Worm (Caenorhabditis elegans) whole organism, early embryonic: Measurements from ENCODE around the gene fipr-1.

Source experiments
- B0310.2 ChIP-seq: sonication (generic microtip); optimal IDR thresholded peaks from 2 replicates; lab custom pipeline; 2016; ENCODE audit warnings: mild to moderate bottlenecking, missing genetic modification characterization, missing compliant biosample characterization
- F13C5.2 ChIP-seq: sonication (generic microtip); optimal IDR thresholded peaks from 2 replicates; lab custom pipeline; 2017; ENCODE audit warnings: mild to moderate bottlenecking, missing genetic modification characterization, inconsistent platforms, missing compliant biosample characterization
- aly-1 ChIP-seq: sonication (generic microtip); optimal IDR thresholded peaks from 2 replicates; lab custom pipeline; 2016; ENCODE audit warnings: missing genetic modification characterization, missing compliant biosample characterization
- ama-1 ChIP-seq: fragments of 150-350 bp; optimal IDR thresholded peaks from 2 replicates; lab custom pipeline; 2014
- ceh-13 ChIP-seq: fragments of 200-800 bp; sonication (Bioruptor generic); optimal IDR thresholded peaks from 2 replicates; lab custom pipeline; 2018; ENCODE audit warnings: mild to moderate bottlenecking, missing genetic modification characterization, missing compliant biosample characterization
- ceh-36 ChIP-seq: sonication (generic microtip); optimal IDR thresholded peaks from 2 replicates; lab custom pipeline; 2016; ENCODE audit warnings: missing genetic modification characterization, inconsistent platforms, missing compliant biosample characterization
- ets-7 ChIP-seq: sonication (generic microtip); optimal IDR thresholded peaks from 2 replicates; lab custom pipeline; 2016; ENCODE audit warnings: missing genotype, missing genetic modification characterization, missing compliant biosample characterization
- flt-1 ChIP-seq: fragments of 200-800 bp; sonication (Bioruptor generic); IDR thresholded peaks from 2 replicates; pipeline ENCODE4 v1.3.6; 2022; ENCODE audit warnings: missing genetic modification characterization, missing compliant biosample characterization
- hmbx-1 ChIP-seq: sonication (generic microtip); optimal IDR thresholded peaks from 2 replicates; lab custom pipeline; 2016; ENCODE audit warnings: mild to moderate bottlenecking, missing genetic modification characterization, missing compliant biosample characterization
- hmg-4 ChIP-seq: fragments of 200-800 bp; sonication (Bioruptor generic); optimal IDR thresholded peaks from 2 replicates; lab custom pipeline; 2018; ENCODE audit warnings: mild to moderate bottlenecking, missing genetic modification characterization, missing compliant biosample characterization
- hnd-1 ChIP-seq: sonication (generic microtip); optimal IDR thresholded peaks from 2 replicates; lab custom pipeline; 2016; ENCODE audit warnings: missing genetic modification characterization, missing compliant biosample characterization
- pes-1 ChIP-seq: fragments of 200-800 bp; sonication (Bioruptor generic); IDR thresholded peaks from 2 replicates; pipeline ENCODE4 v1.3.6; 2022; ENCODE audit warnings: missing genetic modification reagents, missing genetic modification characterization, missing compliant biosample characterization
- scrt-1 ChIP-seq: fragments of 200-800 bp; sonication (Bioruptor generic); IDR thresholded peaks from 2 replicates; pipeline ENCODE4 v1.3.6; 2022; ENCODE audit warnings: missing genetic modification characterization, missing compliant biosample characterization
- sea-1 ChIP-seq: fragments of 200-800 bp; sonication (Bioruptor generic); conservative IDR thresholded peaks from 2 replicates; pipeline ENCODE4 v1.3.6; 2022; ENCODE audit warnings: missing genetic modification characterization, missing compliant biosample characterization
- tbx-11 ChIP-seq: fragments of 200-800 bp; sonication (Bioruptor generic); IDR thresholded peaks from 2 replicates; pipeline ENCODE4 v1.3.6; 2022; ENCODE audit warnings: missing genetic modification characterization, missing compliant biosample characterization
- tbx-37 ChIP-seq: fragments of 200-800 bp; sonication (Bioruptor generic); conservative IDR thresholded peaks from 2 replicates; pipeline ENCODE4 v1.3.6; 2022; ENCODE audit warnings: missing genetic modification reagents, missing genetic modification characterization, missing compliant biosample characterization
- tra-4 ChIP-seq: sonication (generic microtip); optimal IDR thresholded peaks from 2 replicates; lab custom pipeline; 2017; ENCODE audit warnings: missing genetic modification characterization, missing compliant biosample characterization

The fipr-1 gene

ce11 chrV:12369437-12369836 lies 7.9 kb upstream of the fipr-1 start, which contains the start of gene gcy-13:
gcy-13 (minus strand) TSS chrV:12369537.
- TF ChIP-seq flt-1 (GFP tag; lab: Robert Waterston, UW) (no peak), hnd-1 (no peak), sea-1 (GFP tag; lab: Robert Waterston, UW) (no peak), B0310.2 (no peak), scrt-1 (GFP tag; lab: Robert Waterston, UW) (no peak), ceh-36 (tag; lab: Kevin White, UChicago) (no peak), tra-4 (no peak), pes-1 (GFP tag; lab: Robert Waterston, UW) (no peak)

ce11 chrV:12365104-12365503 lies 3.6 kb upstream of the fipr-1 start, which contains the start of gene fipr-2:
fipr-2 (plus strand) TSS chrV:12365348.
- TF ChIP-seq B0310.2 (no peak), ceh-13 (GFP tag; lab: Kevin White, UChicago) (no peak), pes-1 (GFP tag; lab: Robert Waterston, UW) (no peak), flt-1 (GFP tag; lab: Robert Waterston, UW) (no peak), hmbx-1 (no peak), hmg-4 (no peak), F13C5.2 (tag; lab: Kevin White, UChicago) (no peak), sea-1 (GFP tag; lab: Robert Waterston, UW) (no peak), ceh-36 (tag; lab: Kevin White, UChicago) (no peak), aly-1 (tag; lab: Kevin White, UChicago) (no peak), tra-4 (no peak), hnd-1 (no peak)

- no peak for TF ChIP-seq tbx-11 (GFP tag; lab: Robert Waterston, UW)
- TF ChIP-seq ceh-36 (tag; lab: Kevin White, UChicago): no peak
- no peak for TF ChIP-seq ama-1
- TF ChIP-seq hmg-4: no peak
- no peak for TF ChIP-seq aly-1 (tag; lab: Kevin White, UChicago)
- TF ChIP-seq ets-7 (tag; lab: Kevin White, UChicago): no peak
- TF ChIP-seq tra-4: no peak
- TF ChIP-seq sea-1 (GFP tag; lab: Robert Waterston, UW): no peak
- TF ChIP-seq hmbx-1: no peak
- TF ChIP-seq B0310.2: no peak
- no peak for TF ChIP-seq pes-1 (GFP tag; lab: Robert Waterston, UW)
- no peak for TF ChIP-seq tbx-37 (GFP tag; lab: Robert Waterston, UW)
- TF ChIP-seq F13C5.2 (tag; lab: Kevin White, UChicago): no peak
- no peak for TF ChIP-seq ceh-13 (GFP tag; lab: Kevin White, UChicago)
- TF ChIP-seq hnd-1: no peak
- no peak for TF ChIP-seq flt-1 (GFP tag; lab: Robert Waterston, UW)
Measured at ce11 chrV:12358347-12358746, 3.2 kb downstream of the fipr-1 start, which contains the start of gene F23H12.5. F23H12.5 (plus strand) TSS chrV:12358647.

- TF ChIP-seq hnd-1 (no peak), tbx-37 (GFP tag; lab: Robert Waterston, UW) (no peak), tbx-11 (GFP tag; lab: Robert Waterston, UW) (no peak), F13C5.2 (tag; lab: Kevin White, UChicago) (no peak), hmbx-1 (no peak), scrt-1 (GFP tag; lab: Robert Waterston, UW) (no peak), ets-7 (tag; lab: Kevin White, UChicago) (no peak), sea-1 (GFP tag; lab: Robert Waterston, UW) (no peak)
Measured at ce11 chrV:12357632-12358031, 3.9 kb downstream of the fipr-1 start.

- no peak for TF ChIP-seq pes-1 (GFP tag; lab: Robert Waterston, UW)
Measured at ce11 chrV:12354193-12354830, 7.2 kb downstream of the fipr-1 start.

- TF ChIP-seq tbx-11 (GFP tag; lab: Robert Waterston, UW) (no peak; the same call in 1 of the 2 replicates), ama-1 (no peak), tra-4 (no peak), flt-1 (GFP tag; lab: Robert Waterston, UW) (no peak), tbx-37 (GFP tag; lab: Robert Waterston, UW) (no peak), hnd-1 (no peak), hmbx-1 (no peak), pes-1 (GFP tag; lab: Robert Waterston, UW) (peak; percentile 21; the same call in 1 of the 2 replicates), hmg-4 (no peak), scrt-1 (GFP tag; lab: Robert Waterston, UW) (0 out of 2 replicates have a peak, but pooled peaks have one; percentile 5), aly-1 (tag; lab: Kevin White, UChicago) (peak; percentile 10), B0310.2 (peak; percentile 19), F13C5.2 (tag; lab: Kevin White, UChicago) (no peak)
Measured at ce11 chrV:12353505-12353904, 8.0 kb downstream of the fipr-1 start.

ce11 chrV:12352881-12353280 lies 8.7 kb downstream of the fipr-1 start:
- TF ChIP-seq tra-4 (no peak), ama-1 (peak; percentile 8)

ce11 chrV:12352445-12352844 lies 9.1 kb downstream of the fipr-1 start, which contains the start of gene sqt-3:
sqt-3 (plus strand) TSS chrV:12352745.
- TF ChIP-seq hmbx-1: no peak
- TF ChIP-seq B0310.2: no peak
- no peak for TF ChIP-seq ama-1
- no peak for TF ChIP-seq pes-1 (GFP tag; lab: Robert Waterston, UW)
- TF ChIP-seq tra-4: no peak
- TF ChIP-seq sea-1 (GFP tag; lab: Robert Waterston, UW): no peak
- no peak for TF ChIP-seq tbx-37 (GFP tag; lab: Robert Waterston, UW)
- TF ChIP-seq tbx-11 (GFP tag; lab: Robert Waterston, UW): no peak
